Worm (Caenorhabditis elegans) whole organism, L4 larva: Measurements from ENCODE around the gene str-44.

Experiments used
- aly-2 ChIP-seq: sonication (generic microtip); optimal IDR thresholded peaks from 2 replicates; lab custom pipeline; 2018; ENCODE audit warnings: missing biosample characterization, missing genetic modification characterization
- daf-12 ChIP-seq: fragments of 150-350 bp; optimal IDR thresholded peaks from 2 replicates; lab custom pipeline; 2014; ENCODE audit warnings: missing biosample characterization, missing genetic modification reagents, missing genetic modification characterization
- lin-39 ChIP-seq: fragments of 150-350 bp; optimal IDR thresholded peaks from 2 replicates; lab custom pipeline; 2014; ENCODE audit warnings: missing biosample characterization, missing genetic modification reagents, missing genetic modification characterization
- nhr-76 ChIP-seq: fragments of 150-350 bp; optimal IDR thresholded peaks from 2 replicates; lab custom pipeline; 2014; ENCODE audit warnings: missing biosample characterization, missing genetic modification characterization
- skn-1 ChIP-seq: fragments of 150-350 bp; optimal IDR thresholded peaks from 2 replicates; lab custom pipeline; 2014; ENCODE audit warnings: missing biosample characterization, missing genetic modification characterization
- snpc-1.2 ChIP-seq: fragments of 200-800 bp; sonication (Bioruptor generic); IDR thresholded peaks from 2 replicates; pipeline ENCODE4 v1.3.6; 2022; ENCODE audit warnings: missing genetic modification reagents, missing genetic modification characterization, missing compliant biosample characterization
- snpc-4 ChIP-seq: fragments of 150-350 bp; optimal IDR thresholded peaks from 2 replicates; lab custom pipeline; 2014; ENCODE audit warnings: missing biosample characterization, missing genetic modification characterization
- unc-62 ChIP-seq, 3 experiments: fragments of 150-350 bp in 1 of 3; sonication (generic microtip); optimal IDR thresholded peaks in 2 of 3; peaks in 1 of 3; 1 replicate in 1 of 3; 2 replicates in 2 of 3; lab custom pipeline; 2014 to 2017; ENCODE audit warnings: missing biosample characterization in 3 of 3, missing genetic modification characterization in 3 of 3, missing genetic modification reagents in 3 of 3, missing genotype in 1 of 3
- zfp-3 ChIP-seq: fragments of 200-800 bp; sonication (Bioruptor generic); conservative IDR thresholded peaks from 2 replicates; pipeline ENCODE4 v1.3.6; 2022; ENCODE audit warnings: missing genetic modification reagents, missing genetic modification characterization, missing compliant biosample characterization

- TF ChIP-seq skn-1 (tag; lab: Kevin White, UChicago) = no peak
- no peak for TF ChIP-seq snpc-4
- no peak for TF ChIP-seq lin-39 (tag; lab: Kevin White, UChicago)
- TF ChIP-seq daf-12 = no peak
- TF ChIP-seq unc-62 (GFP tag; optimal IDR thresholded peaks at IDR 0.05 in 1 of 2; lab: Kevin White, UChicago) = no peak
- no peak for TF ChIP-seq unc-62 (tag; optimal IDR thresholded peaks at IDR 0.05; lab: Kevin White, UChicago)
- TF ChIP-seq nhr-76 = no peak
- TF ChIP-seq zfp-3 = no peak
- no peak for TF ChIP-seq aly-2 (tag; lab: Kevin White, UChicago)
- no peak for TF ChIP-seq snpc-1.2
These were observed 45.2 kb upstream of the str-44 start, which contains the start of gene grsp-3 for ce11 chrIV:7131780-7132179.
